Fruit fly (Drosophila melanogaster) S2 (cell line): Measurements from ENCODE around the gene TM9SF3.

Experiments used
- CG8478 ChIP-seq: fragments of >200 bp; optimal IDR thresholded peaks from 2 replicates; lab custom pipeline; 2018
- CTCF ChIP-seq, 2 experiments: fragments of >200 bp; optimal IDR thresholded peaks; 2 replicates each; lab custom pipeline; 2018

dm6 chr3L:5623296-5623695, 19.5 kb upstream of the TM9SF3 start:
- TF ChIP-seq CTCF (optimal IDR thresholded peaks at IDR 0.05; lab: Kevin White, UChicago) (no peak), CG8478 (no peak)
